Fruit fly (Drosophila melanogaster) whole organism, prepupa: ENCODE results near the gene mus301.

Experiments used
- CG3919 ChIP-seq: fragments of 200-800 bp; sonication (Bioruptor generic); optimal IDR thresholded peaks from 3 replicates; lab custom pipeline; 2016; ENCODE audit warnings: missing biosample characterization, missing genetic modification characterization
- Hr38 ChIP-seq: sonication (Bioruptor generic); optimal IDR thresholded peaks from 2 replicates; lab custom pipeline; 2016; ENCODE audit warnings: missing biosample characterization, missing genetic modification characterization
- Hr39 ChIP-seq: fragments of 200-800 bp; sonication (Bioruptor generic); optimal IDR thresholded peaks from 2 replicates; lab custom pipeline; 2016; ENCODE audit warnings: missing biosample characterization, missing genetic modification characterization
- OdsH ChIP-seq: fragments of 200-800 bp; sonication (Bioruptor generic); optimal IDR thresholded peaks from 3 replicates; lab custom pipeline; 2016; ENCODE audit warnings: missing biosample characterization, missing genetic modification characterization
- Sox102F ChIP-seq: fragments of 200-800 bp; sonication (Bioruptor generic); optimal IDR thresholded peaks from 2 replicates; lab custom pipeline; 2016; ENCODE audit warnings: missing biosample characterization, mild to moderate bottlenecking, missing genetic modification characterization
- achi ChIP-seq: fragments of 200-800 bp; sonication (Bioruptor generic); optimal IDR thresholded peaks from 3 replicates; lab custom pipeline; 2016; ENCODE audit warnings: missing biosample characterization, missing genetic modification characterization
- vri ChIP-seq: fragments of 200-800 bp; sonication (Bioruptor generic); optimal IDR thresholded peaks from 3 replicates; lab custom pipeline; 2016; ENCODE audit warnings: missing biosample characterization, mild to moderate bottlenecking, missing genetic modification characterization

dm6 chr3L:8137448-8137906 is at the start of gene mus301, which contains the start of gene Setx:
- no peak for TF ChIP-seq achi (GFP tag; lab: Kevin White, UChicago)
- peak; percentile 84 for TF ChIP-seq Hr39 (GFP tag; lab: Kevin White, UChicago)
- TF ChIP-seq CG3919 = no peak
- TF ChIP-seq vri (GFP tag; lab: Kevin White, UChicago) = no peak
- no peak for TF ChIP-seq Hr38
- TF ChIP-seq OdsH (GFP tag; lab: Kevin White, UChicago) = no peak
- no peak for TF ChIP-seq Sox102F (GFP tag; lab: Kevin White, UChicago)
